Worm (Caenorhabditis elegans) whole organism, midembryonic: Measurements from ENCODE around the gene Y73F8A.14.
"Not testable (repeated sequence)": the region's sequence is repeated elsewhere in the genome, so short reads cannot be mapped to it uniquely, and the experiment has no call there.

Experiments used
- cog-1 ChIP-seq: sonication (generic microtip); optimal IDR thresholded peaks from 2 replicates; lab custom pipeline; 2016; ENCODE audit warnings: missing genetic modification characterization, missing compliant biosample characterization
- flt-1 ChIP-seq: fragments of 200-800 bp; sonication (Bioruptor generic); IDR thresholded peaks from 2 replicates; pipeline ENCODE4 v1.3.6; 2022; ENCODE audit warnings: missing genetic modification characterization, missing compliant biosample characterization
- ref-1 ChIP-seq: fragments of 200-800 bp; sonication (Bioruptor generic); conservative IDR thresholded peaks from 2 replicates; pipeline ENCODE4 v1.3.6; 2022; ENCODE audit warnings: missing genetic modification reagents, missing genetic modification characterization, missing compliant biosample characterization
- tab-1 ChIP-seq: fragments of 200-800 bp; sonication (Bioruptor generic); IDR thresholded peaks from 2 replicates; pipeline ENCODE4 v1.3.6; 2022; ENCODE audit warnings: missing genetic modification characterization, missing compliant biosample characterization
- ztf-23 ChIP-seq: fragments of 200-800 bp; sonication (Bioruptor generic); IDR thresholded peaks from 2 replicates; pipeline ENCODE4 v1.3.6; 2022; ENCODE audit warnings: missing genetic modification reagents, missing genetic modification characterization, missing compliant biosample characterization

ce11 chrIV:15311590-15311989 lies 7.3 kb downstream of the Y73F8A.14 start, which contains the start of gene Y73F8A.12:
- TF ChIP-seq ztf-23 (GFP tag; lab: Robert Waterston, UW); ref-1; cog-1 (tag; lab: Kevin White, UChicago); flt-1 (GFP tag; lab: Robert Waterston, UW); tab-1 (GFP tag; lab: Robert Waterston, UW): not testable (repeated sequence)
